Worm (Caenorhabditis elegans) whole organism, L4 larva: ENCODE results near the gene K08C7.7.
A peak's percentile ranks its signal among the peaks of the same experiment; 100 is the strongest.

ENCODE experiments used
- F10B5.3 ChIP-seq: sonication (generic microtip); optimal IDR thresholded peaks from 2 replicates; lab custom pipeline; 2016; ENCODE audit warnings: mild to moderate bottlenecking, missing genetic modification characterization, missing compliant biosample characterization
- F26F4.8 ChIP-seq: fragments of 200-800 bp; sonication (Bioruptor generic); conservative IDR thresholded peaks from 2 replicates; pipeline ENCODE4 v1.3.6; 2022; ENCODE audit warnings: missing genetic modification characterization, missing compliant biosample characterization
- Y105C5A.15 ChIP-seq: fragments of 200-800 bp; sonication (Bioruptor generic); IDR thresholded peaks from 2 replicates; pipeline ENCODE4 v1.3.6; 2022; ENCODE audit warnings: missing genetic modification characterization, missing compliant biosample characterization
- Y48G9A.11 ChIP-seq: fragments of 200-800 bp; sonication (Bioruptor generic); IDR thresholded peaks from 2 replicates; pipeline ENCODE4 v1.3.6; 2022; ENCODE audit warnings: missing genetic modification reagents, missing genetic modification characterization, missing compliant biosample characterization
- Y5F2A.4 ChIP-seq: fragments of 200-800 bp; sonication (Bioruptor generic); optimal IDR thresholded peaks from 2 replicates; lab custom pipeline; 2018; ENCODE audit warnings: mild to moderate bottlenecking, missing genetic modification characterization, missing compliant biosample characterization
- ZK337.2 ChIP-seq: fragments of 200-800 bp; sonication (Bioruptor generic); IDR thresholded peaks from 2 replicates; pipeline ENCODE4 v1.3.6; 2022; ENCODE audit warnings: missing genetic modification reagents, missing genetic modification characterization, missing compliant biosample characterization
- ZK546.5 ChIP-seq, 2 experiments: sonication (generic microtip); optimal IDR thresholded peaks; 2 replicates each; lab custom pipeline; 2017; ENCODE audit warnings: missing biosample characterization in 2 of 2, missing genetic modification characterization in 2 of 2
- arid-1 ChIP-seq: fragments of 200-800 bp; sonication (Bioruptor generic); conservative IDR thresholded peaks from 2 replicates; pipeline ENCODE4 v1.3.6; 2022; ENCODE audit warnings: missing genetic modification reagents, missing genetic modification characterization, missing compliant biosample characterization
- attf-4 ChIP-seq: sonication (generic microtip); optimal IDR thresholded peaks from 3 replicates; lab custom pipeline; 2017; ENCODE audit warnings: missing biosample characterization, missing genetic modification characterization
- ceh-44 ChIP-seq: fragments of 200-800 bp; sonication (Bioruptor generic); IDR thresholded peaks from 2 replicates; pipeline ENCODE4 v1.3.6; 2022; ENCODE audit warnings: missing genetic modification reagents, missing genetic modification characterization, missing compliant biosample characterization
- daf-12 ChIP-seq: fragments of 150-350 bp; optimal IDR thresholded peaks from 2 replicates; lab custom pipeline; 2014; ENCODE audit warnings: missing biosample characterization, missing genetic modification reagents, missing genetic modification characterization
- daf-19 ChIP-seq: fragments of 200-800 bp; sonication (Bioruptor generic); conservative IDR thresholded peaks from 2 replicates; pipeline ENCODE4 v1.3.6; 2022; ENCODE audit warnings: missing genetic modification characterization, missing compliant biosample characterization
- daf-8 ChIP-seq: fragments of 200-800 bp; sonication (Bioruptor generic); IDR thresholded peaks from 2 replicates; pipeline ENCODE4 v1.3.6; 2022; ENCODE audit warnings: missing genetic modification characterization, missing compliant biosample characterization
- dmd-8 ChIP-seq: fragments of 200-800 bp; sonication (Bioruptor generic); IDR thresholded peaks from 2 replicates; pipeline ENCODE4 v1.3.6; 2022; ENCODE audit warnings: missing genetic modification characterization, missing compliant biosample characterization
- dpl-1 ChIP-seq: fragments of 150-350 bp; optimal IDR thresholded peaks from 2 replicates; lab custom pipeline; 2014; ENCODE audit warnings: missing biosample characterization, missing genetic modification reagents, missing genetic modification characterization
- hlh-11 ChIP-seq: fragments of 200-800 bp; sonication (Bioruptor generic); optimal IDR thresholded peaks from 2 replicates; lab custom pipeline; 2018; ENCODE audit warnings: mild to moderate bottlenecking, missing genetic modification characterization, missing compliant biosample characterization
- hlh-30 ChIP-seq: sonication (generic microtip); optimal IDR thresholded peaks from 2 replicates; lab custom pipeline; 2017; ENCODE audit warnings: antibody characterized with exemption, mild to moderate bottlenecking, missing genetic modification characterization, missing compliant biosample characterization; ENCODE audit not compliant: insufficient read depth
- hmg-1.1 ChIP-seq: fragments of 200-800 bp; sonication (Bioruptor generic); IDR thresholded peaks from 2 replicates; pipeline ENCODE4 v1.3.6; 2022; ENCODE audit warnings: missing genetic modification reagents, missing genetic modification characterization, missing compliant biosample characterization
- lim-7 ChIP-seq: fragments of 200-800 bp; sonication (Bioruptor generic); IDR thresholded peaks from 2 replicates; pipeline ENCODE4 v1.3.6; 2022; ENCODE audit warnings: missing genetic modification characterization, missing compliant biosample characterization
- lin-13 ChIP-seq: fragments of 150-350 bp; optimal IDR thresholded peaks from 2 replicates; lab custom pipeline; 2014; ENCODE audit warnings: missing biosample characterization, missing genetic modification reagents, missing genetic modification characterization
- lin-15B ChIP-seq: fragments of 150-350 bp; sonication (generic microtip); optimal IDR thresholded peaks from 3 replicates; lab custom pipeline; 2014; ENCODE audit warnings: missing biosample characterization, missing genetic modification characterization
- lin-38 ChIP-seq: fragments of 200-800 bp; sonication (Bioruptor generic); IDR thresholded peaks from 2 replicates; pipeline ENCODE4 v1.3.6; 2022; ENCODE audit warnings: missing genetic modification reagents, missing genetic modification characterization, missing compliant biosample characterization
- mdl-1 ChIP-seq, 2 experiments: fragments of 150-350 bp in 1 of 2; sonication (generic microtip) in 1 of 2; optimal IDR thresholded peaks; 2 replicates each; lab custom pipeline; 2014 to 2017; ENCODE audit warnings: missing biosample characterization in 2 of 2, missing genetic modification characterization in 2 of 2
- mdt-29 ChIP-seq: fragments of 200-800 bp; sonication (Bioruptor generic); IDR thresholded peaks from 2 replicates; pipeline ENCODE4 v1.3.6; 2022; ENCODE audit warnings: missing genetic modification reagents, missing genetic modification characterization, missing compliant biosample characterization
- mes-2 ChIP-seq: sonication (generic microtip); optimal IDR thresholded peaks from 2 replicates; lab custom pipeline; 2016; ENCODE audit warnings: missing genotype, mild to moderate bottlenecking, missing genetic modification characterization, missing compliant biosample characterization; ENCODE audit not compliant: poor library complexity, severe bottlenecking
- mxl-3 ChIP-seq: fragments of 200-800 bp; sonication (Bioruptor generic); optimal IDR thresholded peaks from 2 replicates; lab custom pipeline; 2018; ENCODE audit warnings: mild to moderate bottlenecking, missing genetic modification characterization, missing compliant biosample characterization
- nhr-11 ChIP-seq: fragments of 150-350 bp; optimal IDR thresholded peaks from 2 replicates; lab custom pipeline; 2014; ENCODE audit warnings: missing biosample characterization, missing genetic modification characterization
- nhr-111 ChIP-seq: fragments of 200-800 bp; sonication (Bioruptor generic); optimal IDR thresholded peaks from 2 replicates; lab custom pipeline; 2018; ENCODE audit warnings: mild to moderate bottlenecking, missing genetic modification characterization, missing compliant biosample characterization
- nhr-237 ChIP-seq: sonication (generic microtip); optimal IDR thresholded peaks from 2 replicates; lab custom pipeline; 2017; ENCODE audit warnings: missing biosample characterization, missing genetic modification characterization
- nhr-25 ChIP-seq: sonication (generic microtip); optimal IDR thresholded peaks from 2 replicates; lab custom pipeline; 2017; ENCODE audit warnings: missing genetic modification characterization, mild to moderate bottlenecking, missing compliant biosample characterization, antibody characterized with exemption, moderate library complexity, borderline replicate concordance; ENCODE audit not compliant: insufficient read depth
- pha-4 ChIP-seq, 2 experiments: fragments of 150-350 bp in 1 of 2; fragments of 200-800 bp in 1 of 2; sonication (Bioruptor generic) in 1 of 2; IDR thresholded peaks in 1 of 2; optimal IDR thresholded peaks in 1 of 2; 2 replicates each; pipeline versions ENCODE4 v1.3.6 to Lab custom; 2014 to 2022; ENCODE audit warnings: missing genetic modification characterization in 2 of 2, missing genetic modification reagents in 2 of 2, missing biosample characterization in 1 of 2, missing compliant biosample characterization in 1 of 2
- saeg-2 ChIP-seq: fragments of 200-800 bp; sonication (Bioruptor generic); IDR thresholded peaks from 2 replicates; pipeline ENCODE4 v1.3.6; 2022; ENCODE audit warnings: missing genetic modification reagents, missing genetic modification characterization, missing compliant biosample characterization
- sdz-12 ChIP-seq: fragments of 200-800 bp; sonication (Bioruptor generic); optimal IDR thresholded peaks from 2 replicates; lab custom pipeline; 2018; ENCODE audit warnings: mild to moderate bottlenecking, missing genetic modification characterization, missing compliant biosample characterization
- set-16 ChIP-seq: fragments of 200-800 bp; sonication (Bioruptor generic); IDR thresholded peaks from 2 replicates; pipeline ENCODE4 v1.3.6; 2022; ENCODE audit warnings: missing genetic modification reagents, missing genetic modification characterization, missing compliant biosample characterization
- snpc-1.2 ChIP-seq: fragments of 200-800 bp; sonication (Bioruptor generic); IDR thresholded peaks from 2 replicates; pipeline ENCODE4 v1.3.6; 2022; ENCODE audit warnings: missing genetic modification reagents, missing genetic modification characterization, missing compliant biosample characterization
- tag-97 ChIP-seq: fragments of 200-800 bp; sonication (Bioruptor generic); IDR thresholded peaks from 2 replicates; pipeline ENCODE4 v1.3.6; 2022; ENCODE audit warnings: missing genetic modification characterization, missing compliant biosample characterization
- tra-1 ChIP-seq: fragments of 200-800 bp; sonication (Bioruptor generic); IDR thresholded peaks from 2 replicates; pipeline ENCODE4 v1.3.6; 2022; ENCODE audit warnings: missing genetic modification reagents, missing genetic modification characterization, missing compliant biosample characterization
- unc-39 ChIP-seq: sonication (generic microtip); optimal IDR thresholded peaks from 2 replicates; lab custom pipeline; 2017; ENCODE audit warnings: missing biosample characterization, missing genetic modification characterization
- unc-62 ChIP-seq, 3 experiments: fragments of 150-350 bp in 1 of 3; sonication (generic microtip); optimal IDR thresholded peaks in 2 of 3; peaks in 1 of 3; 1 replicate in 1 of 3; 2 replicates in 2 of 3; lab custom pipeline; 2014 to 2017; ENCODE audit warnings: missing biosample characterization in 3 of 3, missing genetic modification characterization in 3 of 3, missing genetic modification reagents in 3 of 3, missing genotype in 1 of 3

Gene K08C7.7

ce11 chrIV:10697022-10697979 is 33.1 kb downstream of the K08C7.7 start, which contains the start of gene allo-1 (continued):
- TF ChIP-seq mes-2 (tag; lab: Kevin White, UChicago) (no peak), dpl-1 (GFP tag; lab: Kevin White, UChicago) (peak; percentile 82), F10B5.3 (tag; lab: Kevin White, UChicago) (no peak), tag-97 (GFP tag; lab: Robert Waterston, UW) (no peak), unc-39 (tag; lab: Kevin White, UChicago) (no peak), Y48G9A.11 (no peak), lin-15B (tag; lab: Kevin White, UChicago) (no peak), daf-19 (no peak), sdz-12 (GFP tag; lab: Kevin White, UChicago) (no peak), attf-4 (tag; lab: Kevin White, UChicago) (no peak), mxl-3 (GFP tag; lab: Kevin White, UChicago) (peak; percentile 65), dmd-8 (no peak), pha-4 (GFP tag; IDR thresholded peaks at IDR 0.05; lab: Robert Waterston, UW) (0 out of 2 replicates have a peak, but pooled peaks have one; percentile 47), pha-4 (tag; optimal IDR thresholded peaks at IDR 0.05; lab: Kevin White, UChicago) (no peak), ceh-44 (GFP tag; lab: Robert Waterston, UW) (no peak), daf-8 (GFP tag; lab: Robert Waterston, UW) (no peak), nhr-237 (tag; lab: Kevin White, UChicago) (no peak), lin-13 (no peak), Y5F2A.4 (GFP tag; lab: Kevin White, UChicago) (no peak), hlh-11 (tag; lab: Kevin White, UChicago) (peak; percentile 94), nhr-25 (no peak), F26F4.8 (no peak), mdl-1 (tag; optimal IDR thresholded peaks at IDR 0.05; lab: Kevin White, UChicago) (peak; percentile 15 to 83)
- TF ChIP-seq, all 104 proteins: peak for 29

ce11 chrIV:10698486-10698885 is 34.3 kb downstream of the K08C7.7 start:
- TF ChIP-seq arid-1 (no peak), lin-38 (GFP tag; lab: Robert Waterston, UW) (no peak), dmd-8 (0 out of 2 replicates have a peak, but pooled peaks have one; percentile 55), lim-7 (GFP tag; lab: Robert Waterston, UW) (0 out of 2 replicates have a peak, but pooled peaks have one; percentile 39), mdt-29 (GFP tag; lab: Robert Waterston, UW) (no peak), tra-1 (GFP tag; lab: Robert Waterston, UW) (no peak), saeg-2 (GFP tag; lab: Robert Waterston, UW) (no peak), snpc-1.2 (GFP tag; lab: Robert Waterston, UW) (no peak), hlh-30 (tag; lab: Kevin White, UChicago) (no peak), daf-8 (GFP tag; lab: Robert Waterston, UW) (no peak), daf-12 (no peak), hmg-1.1 (GFP tag; lab: Robert Waterston, UW) (no peak), nhr-111 (no peak), ZK337.2 (GFP tag; lab: Robert Waterston, UW) (no peak), Y105C5A.15 (GFP tag; lab: Robert Waterston, UW) (no peak), hlh-11 (tag; lab: Kevin White, UChicago) (no peak), unc-62 (GFP tag; optimal IDR thresholded peaks at IDR 0.05 in 1 of 2; lab: Kevin White, UChicago) (peak in 1 of 2 experiments; percentile 17), unc-62 (tag; optimal IDR thresholded peaks at IDR 0.05; lab: Kevin White, UChicago) (no peak), ZK546.5 (tag; optimal IDR thresholded peaks at IDR 0.05; lab: Kevin White, UChicago) (no peak), nhr-11 (tag; lab: Kevin White, UChicago) (no peak), set-16 (GFP tag; lab: Robert Waterston, UW) (peak; percentile 68)
